Worm (Caenorhabditis elegans) whole organism, early embryonic: ENCODE measurements around the gene srd-51.

Experiments
- B0310.2 ChIP-seq: sonication (generic microtip); optimal IDR thresholded peaks from 2 replicates; lab custom pipeline; 2016; ENCODE audit warnings: mild to moderate bottlenecking, missing genetic modification characterization, missing compliant biosample characterization
- F13C5.2 ChIP-seq: sonication (generic microtip); optimal IDR thresholded peaks from 2 replicates; lab custom pipeline; 2017; ENCODE audit warnings: mild to moderate bottlenecking, missing genetic modification characterization, inconsistent platforms, missing compliant biosample characterization
- aly-1 ChIP-seq: sonication (generic microtip); optimal IDR thresholded peaks from 2 replicates; lab custom pipeline; 2016; ENCODE audit warnings: missing genetic modification characterization, missing compliant biosample characterization
- ama-1 ChIP-seq: fragments of 150-350 bp; optimal IDR thresholded peaks from 2 replicates; lab custom pipeline; 2014
- ceh-13 ChIP-seq: fragments of 200-800 bp; sonication (Bioruptor generic); optimal IDR thresholded peaks from 2 replicates; lab custom pipeline; 2018; ENCODE audit warnings: mild to moderate bottlenecking, missing genetic modification characterization, missing compliant biosample characterization
- ceh-36 ChIP-seq: sonication (generic microtip); optimal IDR thresholded peaks from 2 replicates; lab custom pipeline; 2016; ENCODE audit warnings: missing genetic modification characterization, inconsistent platforms, missing compliant biosample characterization
- ets-7 ChIP-seq: sonication (generic microtip); optimal IDR thresholded peaks from 2 replicates; lab custom pipeline; 2016; ENCODE audit warnings: missing genotype, missing genetic modification characterization, missing compliant biosample characterization
- flt-1 ChIP-seq: fragments of 200-800 bp; sonication (Bioruptor generic); IDR thresholded peaks from 2 replicates; pipeline ENCODE4 v1.3.6; 2022; ENCODE audit warnings: missing genetic modification characterization, missing compliant biosample characterization
- hmbx-1 ChIP-seq: sonication (generic microtip); optimal IDR thresholded peaks from 2 replicates; lab custom pipeline; 2016; ENCODE audit warnings: mild to moderate bottlenecking, missing genetic modification characterization, missing compliant biosample characterization
- hmg-4 ChIP-seq: fragments of 200-800 bp; sonication (Bioruptor generic); optimal IDR thresholded peaks from 2 replicates; lab custom pipeline; 2018; ENCODE audit warnings: mild to moderate bottlenecking, missing genetic modification characterization, missing compliant biosample characterization
- hnd-1 ChIP-seq: sonication (generic microtip); optimal IDR thresholded peaks from 2 replicates; lab custom pipeline; 2016; ENCODE audit warnings: missing genetic modification characterization, missing compliant biosample characterization
- pes-1 ChIP-seq: fragments of 200-800 bp; sonication (Bioruptor generic); IDR thresholded peaks from 2 replicates; pipeline ENCODE4 v1.3.6; 2022; ENCODE audit warnings: missing genetic modification reagents, missing genetic modification characterization, missing compliant biosample characterization
- scrt-1 ChIP-seq: fragments of 200-800 bp; sonication (Bioruptor generic); IDR thresholded peaks from 2 replicates; pipeline ENCODE4 v1.3.6; 2022; ENCODE audit warnings: missing genetic modification characterization, missing compliant biosample characterization
- sea-1 ChIP-seq: fragments of 200-800 bp; sonication (Bioruptor generic); conservative IDR thresholded peaks from 2 replicates; pipeline ENCODE4 v1.3.6; 2022; ENCODE audit warnings: missing genetic modification characterization, missing compliant biosample characterization
- tbx-11 ChIP-seq: fragments of 200-800 bp; sonication (Bioruptor generic); IDR thresholded peaks from 2 replicates; pipeline ENCODE4 v1.3.6; 2022; ENCODE audit warnings: missing genetic modification characterization, missing compliant biosample characterization
- tbx-37 ChIP-seq: fragments of 200-800 bp; sonication (Bioruptor generic); conservative IDR thresholded peaks from 2 replicates; pipeline ENCODE4 v1.3.6; 2022; ENCODE audit warnings: missing genetic modification reagents, missing genetic modification characterization, missing compliant biosample characterization
- tra-4 ChIP-seq: sonication (generic microtip); optimal IDR thresholded peaks from 2 replicates; lab custom pipeline; 2017; ENCODE audit warnings: missing genetic modification characterization, missing compliant biosample characterization

srd-51 gene

ce11 chrX:13435790-13436472 is 48.8 kb downstream of the srd-51 start, which contains the start of gene jmjd-3.3:
TSS of gene jmjd-3.3 (plus strand) at chrX:13436422.
- TF ChIP-seq flt-1 (GFP tag; lab: Robert Waterston, UW) (no peak), ama-1 (lab: Kevin White, UChicago) (no peak), ceh-36 (tag; lab: Kevin White, UChicago) (no peak), scrt-1 (no peak), pes-1 (GFP tag; lab: Robert Waterston, UW) (no peak), tra-4 (tag; lab: Kevin White, UChicago) (no peak), ceh-13 (GFP tag; lab: Kevin White, UChicago) (no peak), hmg-4 (GFP tag; lab: Kevin White, UChicago) (no peak)

- no peak for TF ChIP-seq scrt-1
- TF ChIP-seq sea-1 (GFP tag; lab: Robert Waterston, UW): no peak
- TF ChIP-seq tbx-11: no peak
- TF ChIP-seq ama-1 (lab: Kevin White, UChicago): no peak
- TF ChIP-seq F13C5.2: no peak
- no peak for TF ChIP-seq hmg-4 (GFP tag; lab: Kevin White, UChicago)
- no peak for TF ChIP-seq tra-4 (tag; lab: Kevin White, UChicago)
- no peak for TF ChIP-seq hnd-1 (tag; lab: Kevin White, UChicago)
- no peak for TF ChIP-seq pes-1 (GFP tag; lab: Robert Waterston, UW)
- TF ChIP-seq ets-7: no peak
- TF ChIP-seq hmbx-1: no peak
- no peak for TF ChIP-seq flt-1 (GFP tag; lab: Robert Waterston, UW)
- no peak for TF ChIP-seq B0310.2 (tag; lab: Kevin White, UChicago)
- no peak for TF ChIP-seq ceh-36 (tag; lab: Kevin White, UChicago)
- TF ChIP-seq ceh-13 (GFP tag; lab: Kevin White, UChicago): no peak
- TF ChIP-seq tbx-37 (GFP tag; lab: Robert Waterston, UW): no peak
- TF ChIP-seq aly-1 (tag; lab: Kevin White, UChicago): no peak
These were observed 49.6 kb downstream of the srd-51 start for ce11 chrX:13435116-13435515.
